Fruit fly (Drosophila melanogaster): Measurements from ENCODE around the gene CG17294.

Gene CG17294

dm6 chr2L:8416350-8417046 lies 39.7 kb downstream of the CG17294 start:
- TF ChIP-seq bab1 (GFP tag; optimal IDR thresholded peaks at IDR 0.05) (peak; percentile 8), tj (GFP tag; optimal IDR thresholded peaks at IDR 0.05) (peak; percentile 10), Crg-1 (GFP tag; optimal IDR thresholded peaks at IDR 0.05) (no peak), CG12768 (GFP tag; optimal IDR thresholded peaks at IDR 0.05) (no peak), cnc (optimal IDR thresholded peaks at IDR 0.05) (no peak), ovo (GFP tag; optimal IDR thresholded peaks at IDR 0.05) (no peak), CG33017 (tag; optimal IDR thresholded peaks at IDR 0.05) (peak; percentile 1), cic (GFP tag; optimal IDR thresholded peaks at IDR 0.05) (peak; percentile 19), Clk (GFP tag; optimal IDR thresholded peaks at IDR 0.05) (no peak), CG7045 (GFP tag; optimal IDR thresholded peaks at IDR 0.05) (peak; percentile 5), Hr96 (GFP tag; optimal IDR thresholded peaks at IDR 0.05) (peak; percentile 33)

dm6 chr2L:8417562-8417961 lies 40.7 kb downstream of the CG17294 start:
- TF ChIP-seq CG33017 (tag; optimal IDR thresholded peaks at IDR 0.05) (no peak), CG11617 (GFP tag; optimal IDR thresholded peaks at IDR 0.05) (no peak), CG14711 (tag; optimal IDR thresholded peaks at IDR 0.05) (no peak), CG5204 (GFP tag; optimal IDR thresholded peaks at IDR 0.05) (no peak), tj (GFP tag; optimal IDR thresholded peaks at IDR 0.05) (peak; percentile 91), Crg-1 (GFP tag; optimal IDR thresholded peaks at IDR 0.05) (no peak)

- TF ChIP-seq Mnt (GFP tag; optimal IDR thresholded peaks at IDR 0.05), result no peak
- peak; percentile 68 for TF ChIP-seq tj (GFP tag; optimal IDR thresholded peaks at IDR 0.05)
- TF ChIP-seq Crg-1 (GFP tag; optimal IDR thresholded peaks at IDR 0.05), result no peak
- no peak for TF ChIP-seq CG7101 (tag; optimal IDR thresholded peaks at IDR 0.05)
Observed at dm6 chr2L:8418113-8418885, 41.5 kb downstream of the CG17294 start.

dm6 chr2L:8419382-8419940 lies 42.6 kb downstream of the CG17294 start:
- no peak for TF ChIP-seq Crg-1 (GFP tag; optimal IDR thresholded peaks at IDR 0.05)
- peak; percentile 70 for TF ChIP-seq pad (GFP tag; optimal IDR thresholded peaks at IDR 0.05)

- no peak for TF ChIP-seq CG14711 (tag; optimal IDR thresholded peaks at IDR 0.05)
- TF ChIP-seq CG1620 (GFP tag; optimal IDR thresholded peaks at IDR 0.05), result no peak
- no peak for TF ChIP-seq Crg-1 (GFP tag; optimal IDR thresholded peaks at IDR 0.05)
- TF ChIP-seq tj (GFP tag; optimal IDR thresholded peaks at IDR 0.05), result no peak
- TF ChIP-seq CG33017 (tag; optimal IDR thresholded peaks at IDR 0.05), result no peak
- TF ChIP-seq Mnt (GFP tag; optimal IDR thresholded peaks at IDR 0.05), result no peak
- no peak for TF ChIP-seq ovo (GFP tag; optimal IDR thresholded peaks at IDR 0.05)
- no peak for TF ChIP-seq kay (GFP tag; ENCODE audit: borderline replicate concordance)
Observed at dm6 chr2L:8420259-8420930, 43.6 kb downstream of the CG17294 start.

dm6 chr2L:8421717-8422116 lies 44.9 kb downstream of the CG17294 start:
- TF ChIP-seq CG33017 (tag; optimal IDR thresholded peaks at IDR 0.05) (no peak), CG14711 (tag; optimal IDR thresholded peaks at IDR 0.05) (no peak), bab1 (GFP tag; optimal IDR thresholded peaks at IDR 0.05) (no peak), cic (GFP tag; optimal IDR thresholded peaks at IDR 0.05) (no peak), CG7101 (tag; optimal IDR thresholded peaks at IDR 0.05) (no peak), pad (GFP tag; optimal IDR thresholded peaks at IDR 0.05) (no peak), tj (GFP tag; optimal IDR thresholded peaks at IDR 0.05) (no peak), Crg-1 (GFP tag; optimal IDR thresholded peaks at IDR 0.05) (no peak), CG12768 (GFP tag; optimal IDR thresholded peaks at IDR 0.05) (no peak), kay (GFP tag; ENCODE audit: borderline replicate concordance) (no peak), cnc (optimal IDR thresholded peaks at IDR 0.05) (no peak)

dm6 chr2L:8423047-8423446 lies 46.2 kb downstream of the CG17294 start:
- TF ChIP-seq cic (GFP tag; optimal IDR thresholded peaks at IDR 0.05) (no peak), CG7101 (tag; optimal IDR thresholded peaks at IDR 0.05) (no peak), Crg-1 (GFP tag; optimal IDR thresholded peaks at IDR 0.05) (no peak), CG7045 (GFP tag; optimal IDR thresholded peaks at IDR 0.05) (no peak), toe (GFP tag; optimal IDR thresholded peaks at IDR 0.05) (no peak), Hr96 (GFP tag; optimal IDR thresholded peaks at IDR 0.05) (no peak), ovo (GFP tag; optimal IDR thresholded peaks at IDR 0.05) (no peak), cnc (optimal IDR thresholded peaks at IDR 0.05) (no peak), CG14711 (tag; optimal IDR thresholded peaks at IDR 0.05) (no peak), Clk (GFP tag; optimal IDR thresholded peaks at IDR 0.05) (no peak)
